Worm (Caenorhabditis elegans): ENCODE measurements around the gene srx-44.

srx-44 gene

ce11 chrV:16022600-16022999 lies 2.5 kb downstream of the srx-44 start (continued):
- no peak for TF ChIP-seq hlh-17 (GFP tag; optimal IDR thresholded peaks at IDR 0.05; ENCODE audit: borderline replicate concordance)
- no peak for TF ChIP-seq sptf-1 (tag; optimal IDR thresholded peaks at IDR 0.05)
- TF ChIP-seq fkh-8 (tag; optimal IDR thresholded peaks at IDR 0.05), result no peak
- peak; percentile 25 for TF ChIP-seq skn-1 (tag; optimal IDR thresholded peaks at IDR 0.05)

- TF ChIP-seq skn-1 (tag; optimal IDR thresholded peaks at IDR 0.05) (no peak), efl-1 (optimal IDR thresholded peaks at IDR 0.05) (no peak), efl-1 (GFP tag; optimal IDR thresholded peaks at IDR 0.05 in 1 of 2) (no peak), alr-1 (tag; optimal IDR thresholded peaks at IDR 0.05; ENCODE audit: borderline replicate concordance) (no peak), sup-37 (GFP tag; optimal IDR thresholded peaks at IDR 0.05) (no peak), vab-15 (tag; optimal IDR thresholded peaks at IDR 0.05) (no peak), ces-1 (GFP tag; optimal IDR thresholded peaks at IDR 0.05) (no peak), Y116A8C.19 (tag; optimal IDR thresholded peaks at IDR 0.05; ENCODE audit: borderline replicate concordance) (no peak), hlh-4 (tag; optimal IDR thresholded peaks at IDR 0.05) (no peak), nhr-12 (tag; optimal IDR thresholded peaks at IDR 0.05) (no peak), mep-1 (tag; optimal IDR thresholded peaks at IDR 0.05) (no peak), tbx-2 (tag; optimal IDR thresholded peaks at IDR 0.05) (no peak), xbp-1 (tag; optimal IDR thresholded peaks at IDR 0.05) (no peak), lir-3 (tag; optimal IDR thresholded peaks at IDR 0.05; ENCODE audit: poor library complexity) (no peak), hpl-2 (GFP tag; optimal IDR thresholded peaks at IDR 0.05) (no peak), mab-9 (GFP tag; IDR thresholded peaks at IDR 0.05) (no peak), ceh-8 (GFP tag; optimal IDR thresholded peaks at IDR 0.05) (no peak)
Measured at ce11 chrV:16023051-16023450, 2.9 kb downstream of the srx-44 start, which contains the start of gene cwc-15. Gene cwc-15 (plus strand): TSS chrV:16023351.

ce11 chrV:16023559-16023958 lies 3.4 kb downstream of the srx-44 start:
- TF ChIP-seq mab-9 (GFP tag; IDR thresholded peaks at IDR 0.05), result no peak
- TF ChIP-seq nhr-90 (tag; optimal IDR thresholded peaks at IDR 0.05; ENCODE audit: poor library complexity), result no peak
- TF ChIP-seq F16B12.6 (tag; optimal IDR thresholded peaks at IDR 0.05), result no peak
- TF ChIP-seq nhr-47 (tag; optimal IDR thresholded peaks at IDR 0.05), result no peak
- TF ChIP-seq ceh-8 (GFP tag; optimal IDR thresholded peaks at IDR 0.05), result peak; percentile 5

ce11 chrV:16024300-16024699 lies 4.2 kb downstream of the srx-44 start, which contains the start of gene T10C6.6:
Gene T10C6.6 (plus strand): TSS chrV:16024326.
- TF ChIP-seq nhr-90 (tag; optimal IDR thresholded peaks at IDR 0.05; ENCODE audit: poor library complexity) (no peak), elt-2 (tag; optimal IDR thresholded peaks at IDR 0.05) (peak; percentile 27), efl-1 (optimal IDR thresholded peaks at IDR 0.05) (no peak), efl-1 (GFP tag; optimal IDR thresholded peaks at IDR 0.05 in 1 of 2) (peak in 1 of 2 experiments; percentile 82)

ce11 chrV:16024917-16025316 lies 4.8 kb downstream of the srx-44 start:
- TF ChIP-seq unc-62 (GFP tag; optimal IDR thresholded peaks at IDR 0.05) (no peak), lsy-2 (tag; optimal IDR thresholded peaks at IDR 0.05) (no peak), elt-3 (tag; optimal IDR thresholded peaks at IDR 0.05) (no peak), rnt-1 (tag; optimal IDR thresholded peaks at IDR 0.05) (no peak), pqm-1 (tag; optimal IDR thresholded peaks at IDR 0.05) (no peak), pag-3 (tag; optimal IDR thresholded peaks at IDR 0.05; ENCODE audit: borderline replicate concordance, insufficient read depth) (no peak), nhr-12 (tag; optimal IDR thresholded peaks at IDR 0.05) (no peak), fkh-4 (tag; optimal IDR thresholded peaks at IDR 0.05; ENCODE audit: borderline replicate concordance) (no peak), swsn-7 (tag; optimal IDR thresholded peaks at IDR 0.05) (no peak)

ce11 chrV:16029237-16029636 lies 9.1 kb downstream of the srx-44 start:
- no peak for TF ChIP-seq efl-1 (optimal IDR thresholded peaks at IDR 0.05)
- peak in 1 of 2 experiments; percentile 46 for TF ChIP-seq efl-1 (GFP tag; optimal IDR thresholded peaks at IDR 0.05 in 1 of 2)
- TF ChIP-seq grh-1 (GFP tag; IDR thresholded peaks at IDR 0.05), result no peak
- TF ChIP-seq ets-5 (GFP tag; IDR thresholded peaks at IDR 0.05), result no peak
- no peak for TF ChIP-seq lin-13 (GFP tag; optimal IDR thresholded peaks at IDR 0.05)
- TF ChIP-seq nhr-85 (tag), result no peak
- TF ChIP-seq nhr-28 (tag; optimal IDR thresholded peaks at IDR 0.05), result no peak
